Fruit fly (Drosophila melanogaster): ENCODE data around the gene CG13060.

- TF ChIP-seq dsf (GFP tag; optimal IDR thresholded peaks at IDR 0.05; ENCODE audit: borderline replicate concordance) (no peak), jim (GFP tag; optimal IDR thresholded peaks at IDR 0.05) (no peak), h (GFP tag; optimal IDR thresholded peaks at IDR 0.05) (no peak), br (GFP tag; optimal IDR thresholded peaks at IDR 0.05) (no peak), dl (GFP tag; optimal IDR thresholded peaks at IDR 0.05; ENCODE audit: insufficient read depth in 1 of 2, partially characterized antibody in 2 of 2) (no peak), OdsH (GFP tag; optimal IDR thresholded peaks at IDR 0.05) (no peak)
Measured at dm6 chr3L:16319399-16319906, at the start of gene CG13060, which contains the start of gene CG13041.

Data from whole organism, wandering third instar larva.